Fruit fly (Drosophila melanogaster) whole organism, prepupa: ENCODE measurements around the gene lky.

Source experiments
- CG16779 ChIP-seq: fragments of 200-800 bp; sonication (Bioruptor generic); optimal IDR thresholded peaks from 3 replicates; lab custom pipeline; 2017; ENCODE audit warnings: missing biosample characterization, mild to moderate bottlenecking, missing genetic modification characterization
- CG34406 ChIP-seq: fragments of 200-800 bp; sonication (Bioruptor generic); optimal IDR thresholded peaks from 3 replicates; lab custom pipeline; 2016; ENCODE audit warnings: missing biosample characterization, missing genetic modification characterization
- CG6854 ChIP-seq: fragments of 200-800 bp; sonication (Bioruptor generic); optimal IDR thresholded peaks from 2 replicates; lab custom pipeline; 2017; ENCODE audit warnings: missing biosample characterization, mild to moderate bottlenecking, missing genetic modification characterization
- CG8319 ChIP-seq: fragments of 200-800 bp; sonication (Bioruptor generic); optimal IDR thresholded peaks from 3 replicates; lab custom pipeline; 2016; ENCODE audit warnings: missing biosample characterization, missing genetic modification characterization
- CG8632 ChIP-seq: fragments of 200-800 bp; sonication (Bioruptor generic); optimal IDR thresholded peaks from 3 replicates; lab custom pipeline; 2016; ENCODE audit warnings: missing biosample characterization, missing genetic modification characterization
- CG9139 ChIP-seq: fragments of 200-800 bp; sonication (Bioruptor generic); optimal IDR thresholded peaks from 3 replicates; lab custom pipeline; 2017; ENCODE audit warnings: missing biosample characterization, mild to moderate bottlenecking, missing genetic modification characterization
- Ets21C ChIP-seq: fragments of 200-800 bp; sonication (Bioruptor generic); optimal IDR thresholded peaks from 3 replicates; lab custom pipeline; 2016; ENCODE audit warnings: missing biosample characterization, missing genetic modification characterization
- Gug ChIP-seq: fragments of 200-800 bp; sonication (Bioruptor generic); IDR thresholded peaks from 2 replicates; pipeline ENCODE4 v1.3.6; 2022; ENCODE audit warnings: missing biosample characterization, missing genetic modification characterization
- Hr39 ChIP-seq: fragments of 200-800 bp; sonication (Bioruptor generic); optimal IDR thresholded peaks from 2 replicates; lab custom pipeline; 2016; ENCODE audit warnings: missing biosample characterization, missing genetic modification characterization
- acj6 ChIP-seq: fragments of 200-800 bp; sonication (Bioruptor generic); optimal IDR thresholded peaks from 3 replicates; lab custom pipeline; 2016; ENCODE audit warnings: missing biosample characterization, missing genetic modification characterization
- eg ChIP-seq: fragments of 200-800 bp; sonication (Bioruptor generic); IDR thresholded peaks from 3 replicates; pipeline ENCODE4 v1.3.6; 2022; ENCODE audit warnings: missing biosample characterization, missing genetic modification characterization
- pdm3 ChIP-seq: fragments of 200-800 bp; sonication (Bioruptor generic); optimal IDR thresholded peaks from 3 replicates; lab custom pipeline; 2016; ENCODE audit warnings: missing biosample characterization, missing genetic modification characterization
- salr ChIP-seq, 2 experiments: fragments of 200-800 bp; sonication (Bioruptor generic); optimal IDR thresholded peaks; 3 replicates each; lab custom pipeline; 2016 to 2018; ENCODE audit warnings: missing biosample characterization in 2 of 2, missing genetic modification characterization in 2 of 2, mild to moderate bottlenecking in 1 of 2
- vri ChIP-seq: fragments of 200-800 bp; sonication (Bioruptor generic); optimal IDR thresholded peaks from 3 replicates; lab custom pipeline; 2016; ENCODE audit warnings: missing biosample characterization, mild to moderate bottlenecking, missing genetic modification characterization

dm6 chrX:19964215-19964614 is 37.7 kb downstream of the lky start:
- TF ChIP-seq CG34406 (GFP tag; lab: Kevin White, UChicago), result peak; percentile 26
- no peak for TF ChIP-seq CG6854
- peak; percentile 27 for TF ChIP-seq CG8632 (GFP tag; lab: Kevin White, UChicago)
- TF ChIP-seq Gug (GFP tag; lab: Robert Waterston, UW), result no peak
- peak; percentile 63 for TF ChIP-seq Hr39 (GFP tag; lab: Kevin White, UChicago)
- TF ChIP-seq CG8319 (GFP tag; lab: Kevin White, UChicago), result no peak
- peak; percentile 19 for TF ChIP-seq CG16779 (tag; lab: Kevin White, UChicago)
- TF ChIP-seq Ets21C (GFP tag; lab: Kevin White, UChicago), result peak; percentile 48
- peak; percentile 65 for TF ChIP-seq pdm3 (GFP tag; lab: Kevin White, UChicago)
- TF ChIP-seq eg (GFP tag; lab: Robert Waterston, UW), result no peak
- TF ChIP-seq vri (GFP tag; lab: Kevin White, UChicago), result peak; percentile 55
- TF ChIP-seq acj6 (GFP tag; lab: Kevin White, UChicago), result peak; percentile 45
- no peak for TF ChIP-seq salr (GFP tag; optimal IDR thresholded peaks at IDR 0.05; lab: Kevin White, UChicago)
- no peak for TF ChIP-seq CG9139 (GFP tag; lab: Kevin White, UChicago)
